Worm (Caenorhabditis elegans) whole organism, mixed stage, embryonic: ENCODE measurements around the gene C34C12.9.

Source experiments
- M03D4.4 ChIP-seq: sonication (generic microtip); optimal IDR thresholded peaks from 2 replicates; lab custom pipeline; 2017; ENCODE audit warnings: mild to moderate bottlenecking, missing genetic modification characterization, missing compliant biosample characterization
- bed-3 ChIP-seq: fragments of 200-800 bp; sonication (Bioruptor generic); optimal IDR thresholded peaks from 3 replicates; lab custom pipeline; 2018; ENCODE audit warnings: mild to moderate bottlenecking, missing genetic modification characterization, moderate library complexity, missing compliant biosample characterization
- blmp-1 ChIP-seq: fragments of 150-350 bp; optimal IDR thresholded peaks from 2 replicates; lab custom pipeline; 2014; ENCODE audit warnings: missing biosample characterization, missing genetic modification characterization
- ceh-39 ChIP-seq: fragments of 150-350 bp; optimal IDR thresholded peaks from 2 replicates; lab custom pipeline; 2014; ENCODE audit warnings: missing biosample characterization, missing genetic modification characterization
- ceh-43 ChIP-seq: fragments of 200-800 bp; sonication (Bioruptor generic); optimal IDR thresholded peaks from 2 replicates; lab custom pipeline; 2018; ENCODE audit warnings: mild to moderate bottlenecking, missing genetic modification characterization, moderate library complexity, missing compliant biosample characterization
- ceh-83 ChIP-seq: fragments of 200-800 bp; sonication (Bioruptor generic); optimal IDR thresholded peaks from 2 replicates; lab custom pipeline; 2018; ENCODE audit warnings: mild to moderate bottlenecking, missing genetic modification characterization, missing compliant biosample characterization
- ces-1 ChIP-seq: fragments of 150-350 bp; optimal IDR thresholded peaks from 2 replicates; lab custom pipeline; 2014; ENCODE audit warnings: missing biosample characterization, missing genetic modification reagents, missing genetic modification characterization
- cnd-1 ChIP-seq: fragments of 200-800 bp; sonication (Bioruptor generic); optimal IDR thresholded peaks from 2 replicates; lab custom pipeline; 2018; ENCODE audit warnings: mild to moderate bottlenecking, missing genetic modification characterization, missing compliant biosample characterization
- drap-1 ChIP-seq: fragments of 200-800 bp; sonication (Bioruptor generic); optimal IDR thresholded peaks from 3 replicates; lab custom pipeline; 2018; ENCODE audit warnings: mild to moderate bottlenecking, missing genetic modification characterization, missing compliant biosample characterization
- elt-1 ChIP-seq: sonication (generic microtip); optimal IDR thresholded peaks from 2 replicates; lab custom pipeline; 2017; ENCODE audit warnings: missing genetic modification characterization, mild to moderate bottlenecking, missing compliant biosample characterization, antibody characterized with exemption, moderate library complexity, borderline replicate concordance; ENCODE audit not compliant: insufficient read depth
- elt-3 ChIP-seq: fragments of 150-350 bp; optimal IDR thresholded peaks from 2 replicates; lab custom pipeline; 2014; ENCODE audit warnings: missing biosample characterization, missing genetic modification characterization
- ham-2 ChIP-seq: fragments of 200-800 bp; sonication (Bioruptor generic); optimal IDR thresholded peaks from 2 replicates; lab custom pipeline; 2018; ENCODE audit warnings: mild to moderate bottlenecking, missing genetic modification characterization, missing compliant biosample characterization
- hlh-1 ChIP-seq: fragments of 150-350 bp; optimal IDR thresholded peaks from 2 replicates; lab custom pipeline; 2014; ENCODE audit warnings: missing biosample characterization, missing genetic modification reagents, missing genetic modification characterization
- lin-13 ChIP-seq: fragments of 150-350 bp; optimal IDR thresholded peaks from 2 replicates; lab custom pipeline; 2014; ENCODE audit warnings: missing biosample characterization, missing genetic modification characterization
- lin-32 ChIP-seq: fragments of 200-800 bp; sonication (Bioruptor generic); optimal IDR thresholded peaks from 2 replicates; lab custom pipeline; 2018; ENCODE audit warnings: mild to moderate bottlenecking, missing genetic modification characterization, missing compliant biosample characterization
- lsy-2 ChIP-seq: fragments of 150-350 bp; optimal IDR thresholded peaks from 2 replicates; lab custom pipeline; 2014; ENCODE audit warnings: missing biosample characterization, missing genetic modification characterization
- mab-5 ChIP-seq: fragments of 150-350 bp; optimal IDR thresholded peaks from 2 replicates; lab custom pipeline; 2014; ENCODE audit warnings: missing biosample characterization, missing genetic modification characterization
- mep-1 ChIP-seq: fragments of 150-350 bp; optimal IDR thresholded peaks from 2 replicates; lab custom pipeline; 2017; ENCODE audit warnings: missing biosample characterization, missing genetic modification reagents, missing genetic modification characterization, inconsistent platforms
- nhr-2 ChIP-seq: fragments of 150-350 bp; optimal IDR thresholded peaks from 2 replicates; lab custom pipeline; 2014; ENCODE audit warnings: missing biosample characterization, missing genetic modification characterization
- nhr-237 ChIP-seq: fragments of 150-350 bp; optimal IDR thresholded peaks from 2 replicates; lab custom pipeline; 2014; ENCODE audit warnings: missing biosample characterization, missing genetic modification characterization
- nhr-28 ChIP-seq: fragments of 150-350 bp; optimal IDR thresholded peaks from 2 replicates; lab custom pipeline; 2014; ENCODE audit warnings: missing biosample characterization, missing genetic modification characterization
- pha-4 ChIP-seq: fragments of 150-350 bp; optimal IDR thresholded peaks from 2 replicates; lab custom pipeline; 2018; ENCODE audit warnings: missing biosample characterization, missing genetic modification reagents, missing genetic modification characterization
- sem-2 ChIP-seq: fragments of 200-800 bp; sonication (Bioruptor generic); optimal IDR thresholded peaks from 2 replicates; lab custom pipeline; 2018; ENCODE audit warnings: mild to moderate bottlenecking, missing genetic modification characterization, missing compliant biosample characterization
- snpc-4 ChIP-seq: fragments of 150-350 bp; optimal IDR thresholded peaks from 2 replicates; lab custom pipeline; 2014; ENCODE audit warnings: missing biosample characterization, missing genetic modification characterization
- tbx-8 ChIP-seq: fragments of 200-800 bp; sonication (Bioruptor generic); optimal IDR thresholded peaks from 2 replicates; lab custom pipeline; 2018; ENCODE audit warnings: mild to moderate bottlenecking, missing genetic modification characterization, moderate library complexity, missing compliant biosample characterization
- unc-120 ChIP-seq: sonication (generic microtip); optimal IDR thresholded peaks from 2 replicates; lab custom pipeline; 2017; ENCODE audit warnings: missing genetic modification characterization, missing compliant biosample characterization; ENCODE audit not compliant: poor library complexity, severe bottlenecking
- unc-39 ChIP-seq: fragments of 150-350 bp; optimal IDR thresholded peaks from 2 replicates; lab custom pipeline; 2014; ENCODE audit warnings: missing biosample characterization, missing genetic modification characterization
- unc-62 ChIP-seq: fragments of 150-350 bp; optimal IDR thresholded peaks from 2 replicates; lab custom pipeline; 2014; ENCODE audit warnings: missing biosample characterization, missing genetic modification reagents, missing genetic modification characterization
- zip-8 ChIP-seq: fragments of 150-350 bp; optimal IDR thresholded peaks from 2 replicates; lab custom pipeline; 2014; ENCODE audit warnings: missing biosample characterization, missing genetic modification characterization
- ztf-11 ChIP-seq: fragments of 150-350 bp; optimal IDR thresholded peaks from 2 replicates; lab custom pipeline; 2014; ENCODE audit warnings: missing biosample characterization, missing genetic modification characterization

Gene C34C12.9

DNA sequence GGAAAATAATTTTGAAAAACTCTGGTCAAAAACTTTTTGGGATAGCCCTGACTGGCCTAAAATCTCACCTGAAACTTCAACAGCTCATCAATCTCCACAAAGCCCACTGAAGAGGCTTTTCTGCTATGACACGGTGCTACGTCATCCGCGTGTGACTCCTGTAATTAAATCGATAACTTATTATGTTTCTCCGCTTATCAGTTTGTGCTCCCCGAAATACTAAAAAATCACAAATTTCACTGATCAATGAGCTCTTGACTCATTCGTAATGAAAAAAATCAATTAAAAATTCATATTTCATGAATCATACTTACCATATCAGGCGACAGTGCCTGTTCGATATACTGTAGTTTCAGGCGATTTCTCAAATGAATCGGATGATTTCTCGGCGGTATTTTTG lies 298 bp downstream of the C34C12.9 start:
- TF ChIP-seq blmp-1 (tag; lab: Kevin White, UChicago), result no peak

DNA sequence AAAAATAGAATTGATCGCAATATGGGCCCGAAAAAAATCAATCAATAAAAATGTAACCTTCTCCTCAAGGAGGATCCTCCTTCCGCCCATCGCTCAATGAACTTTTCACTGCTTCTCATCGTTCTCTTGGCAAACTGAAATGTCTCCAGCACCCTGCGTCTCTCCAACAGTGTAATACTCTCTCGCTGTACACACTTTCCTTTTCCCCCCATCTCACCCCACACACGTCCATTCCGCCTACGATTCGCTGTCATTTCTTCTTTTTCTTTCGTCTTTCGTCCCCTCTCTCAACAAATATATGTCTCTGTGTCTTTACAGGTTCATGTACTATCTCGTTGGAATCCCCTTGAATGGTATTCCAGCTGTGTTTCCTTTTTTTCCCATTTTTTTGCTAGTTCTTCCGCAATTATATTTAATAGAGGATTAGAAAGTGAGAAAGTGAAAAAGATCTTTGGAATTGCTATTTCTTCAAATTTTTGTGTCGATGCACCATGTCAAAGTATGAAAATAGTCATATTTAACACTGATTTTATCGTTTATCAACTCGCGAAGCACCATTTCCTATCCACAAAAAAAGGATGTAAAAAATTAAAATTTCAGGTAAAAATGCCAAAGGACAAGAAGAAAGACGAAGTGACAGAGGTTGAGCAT lies 3.8 kb downstream of the C34C12.9 start, which contains the start of gene rsu-1:
Gene rsu-1 (plus strand): TSS at position 601 of the 651 bp plus-strand sequence.
- peak; percentile 48 for TF ChIP-seq pha-4
- no peak for TF ChIP-seq ceh-39 (tag; lab: Kevin White, UChicago)
- peak; percentile 61 for TF ChIP-seq mep-1 (tag; lab: Kevin White, UChicago)
- TF ChIP-seq hlh-1 (tag; lab: Kevin White, UChicago), result peak; percentile 40
- TF ChIP-seq ceh-43 (GFP tag; lab: Kevin White, UChicago), result no peak
- TF ChIP-seq elt-1 (tag; lab: Kevin White, UChicago), result no peak
- TF ChIP-seq drap-1 (GFP tag; lab: Kevin White, UChicago), result no peak
- peak; percentile 32 for TF ChIP-seq blmp-1 (tag; lab: Kevin White, UChicago)
- peak; percentile 18 for TF ChIP-seq ces-1
- peak; percentile 60 for TF ChIP-seq lsy-2 (tag; lab: Kevin White, UChicago)
- peak; percentile 42 for TF ChIP-seq M03D4.4 (tag; lab: Kevin White, UChicago)
- TF ChIP-seq unc-120 (tag; lab: Kevin White, UChicago), result peak; percentile 89
- TF ChIP-seq cnd-1 (tag; lab: Kevin White, UChicago), result no peak
- TF ChIP-seq nhr-237, result peak; percentile 33
- TF ChIP-seq unc-62 (GFP tag; lab: Kevin White, UChicago), result peak; percentile 81

DNA sequence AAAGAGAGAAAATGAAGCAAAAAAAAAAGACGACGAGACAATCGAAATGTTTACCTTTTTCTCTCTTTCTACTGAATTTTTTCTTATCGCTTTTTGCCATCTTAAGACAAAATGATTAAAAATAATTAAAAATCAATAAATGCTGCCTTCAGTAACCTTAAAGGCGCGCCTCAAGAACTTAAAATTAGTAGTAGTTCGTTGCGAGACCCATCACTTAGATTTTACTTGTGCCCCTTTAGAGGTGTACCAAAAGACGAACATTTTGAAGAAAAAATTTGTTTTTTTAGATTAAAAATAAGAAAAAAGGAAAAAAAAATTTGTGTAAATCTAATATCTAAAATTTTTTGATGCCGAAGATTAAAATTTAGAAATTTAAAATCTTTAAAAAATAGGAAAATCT lies 4.3 kb downstream of the C34C12.9 start:
- TF ChIP-seq blmp-1 (tag; lab: Kevin White, UChicago), result no peak
- TF ChIP-seq ztf-11 (tag; lab: Kevin White, UChicago), result no peak
- TF ChIP-seq ces-1, result no peak
- no peak for TF ChIP-seq snpc-4 (tag; lab: Kevin White, UChicago)
- TF ChIP-seq elt-1 (tag; lab: Kevin White, UChicago), result no peak
- no peak for TF ChIP-seq mab-5 (tag; lab: Kevin White, UChicago)

DNA sequence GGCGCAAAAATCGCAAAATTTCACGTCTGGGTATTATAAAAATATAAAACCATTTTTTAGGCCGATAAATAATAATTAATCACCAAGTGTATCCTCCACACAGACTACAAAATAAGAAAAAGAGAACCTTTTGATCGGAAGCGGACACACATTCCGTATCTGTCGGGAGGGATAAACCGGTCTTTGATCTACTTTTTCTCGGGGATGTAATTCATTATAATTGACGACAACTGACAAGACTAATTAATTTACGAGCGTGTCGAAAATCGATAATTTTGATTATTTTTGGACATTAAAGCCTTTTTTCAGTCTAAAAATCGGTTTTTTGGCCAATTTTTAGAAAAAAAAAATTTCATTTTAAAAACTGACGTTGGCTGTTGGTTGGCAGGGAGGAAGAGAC lies 4.9 kb downstream of the C34C12.9 start:
- TF ChIP-seq lsy-2 (tag; lab: Kevin White, UChicago), result no peak
- TF ChIP-seq unc-62 (GFP tag; lab: Kevin White, UChicago), result peak; percentile 73
- no peak for TF ChIP-seq ham-2 (GFP tag; lab: Kevin White, UChicago)
- TF ChIP-seq unc-120 (tag; lab: Kevin White, UChicago), result no peak
- peak; percentile 41 for TF ChIP-seq tbx-8
- TF ChIP-seq mab-5 (tag; lab: Kevin White, UChicago), result no peak

DNA sequence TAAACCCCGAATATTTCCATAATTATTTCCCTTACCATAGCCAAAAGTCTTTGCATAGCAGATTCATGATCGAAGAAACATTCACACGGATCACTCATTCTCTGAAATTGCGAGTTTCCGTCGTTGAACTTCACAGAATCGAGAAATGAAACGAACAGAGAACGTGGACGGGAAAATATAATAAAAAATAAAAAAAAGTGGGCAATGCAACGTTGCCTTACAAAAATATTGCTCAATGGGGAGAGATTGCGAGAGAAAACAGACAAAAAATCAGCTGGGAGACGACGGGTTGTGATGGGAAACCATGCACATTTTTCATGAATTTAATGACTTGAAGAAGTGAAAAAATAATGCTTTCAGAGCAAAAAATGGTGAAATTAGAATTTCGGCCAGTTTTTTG lies 5.7 kb downstream of the C34C12.9 start, which contains the start of gene smim-14:
Gene smim-14 (minus strand): TSS at position 101 of the 400 bp plus-strand sequence.
- TF ChIP-seq nhr-2 (tag; lab: Kevin White, UChicago), result no peak
- no peak for TF ChIP-seq lin-13 (tag; lab: Kevin White, UChicago)
- TF ChIP-seq elt-1 (tag; lab: Kevin White, UChicago), result no peak
- no peak for TF ChIP-seq zip-8 (tag; lab: Kevin White, UChicago)
- no peak for TF ChIP-seq M03D4.4 (tag; lab: Kevin White, UChicago)
- TF ChIP-seq ceh-39 (tag; lab: Kevin White, UChicago), result no peak
- TF ChIP-seq hlh-1 (tag; lab: Kevin White, UChicago), result no peak
- no peak for TF ChIP-seq mab-5 (tag; lab: Kevin White, UChicago)
- TF ChIP-seq nhr-237, result no peak
- TF ChIP-seq ceh-83 (GFP tag; lab: Kevin White, UChicago), result no peak
- TF ChIP-seq bed-3 (GFP tag; lab: Kevin White, UChicago), result no peak
- no peak for TF ChIP-seq tbx-8
- TF ChIP-seq drap-1 (GFP tag; lab: Kevin White, UChicago), result no peak
- TF ChIP-seq unc-39 (tag; lab: Kevin White, UChicago), result no peak
- no peak for TF ChIP-seq lin-32 (GFP tag; lab: Kevin White, UChicago)
- no peak for TF ChIP-seq pha-4

DNA sequence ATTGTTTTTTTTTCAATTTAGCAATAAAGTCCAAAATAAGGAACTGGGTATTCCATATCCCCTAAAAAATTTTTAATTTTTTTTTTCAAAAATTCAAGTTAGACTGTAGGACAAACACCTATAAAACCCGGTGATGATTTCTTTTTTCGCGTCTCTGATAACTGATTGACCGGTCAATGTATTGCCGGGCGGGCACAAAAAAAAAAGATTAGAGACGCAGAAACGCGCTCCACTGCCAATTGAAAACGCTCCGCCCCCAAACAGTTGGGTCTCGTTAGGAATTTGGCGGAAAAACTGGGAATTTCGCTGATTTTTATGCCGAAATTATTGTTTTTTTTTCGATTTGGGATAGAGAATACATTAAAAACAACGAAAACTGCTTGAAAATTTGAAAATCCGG lies 6.9 kb downstream of the C34C12.9 start:
- TF ChIP-seq sem-2 (GFP tag; lab: Kevin White, UChicago) (no peak), lsy-2 (tag; lab: Kevin White, UChicago) (no peak), mab-5 (tag; lab: Kevin White, UChicago) (no peak), snpc-4 (tag; lab: Kevin White, UChicago) (no peak), unc-120 (tag; lab: Kevin White, UChicago) (no peak), nhr-2 (tag; lab: Kevin White, UChicago) (no peak), elt-3 (tag; lab: Kevin White, UChicago) (no peak), hlh-1 (tag; lab: Kevin White, UChicago) (no peak), nhr-28 (tag; lab: Kevin White, UChicago) (no peak), nhr-237 (no peak), ceh-39 (tag; lab: Kevin White, UChicago) (no peak), M03D4.4 (tag; lab: Kevin White, UChicago) (no peak), zip-8 (tag; lab: Kevin White, UChicago) (no peak)
- TF ChIP-seq, all 35 proteins: peak for 0
